Fruit fly (Drosophila melanogaster): ENCODE measurements around the gene CG33170.

Gene CG33170

DNA sequence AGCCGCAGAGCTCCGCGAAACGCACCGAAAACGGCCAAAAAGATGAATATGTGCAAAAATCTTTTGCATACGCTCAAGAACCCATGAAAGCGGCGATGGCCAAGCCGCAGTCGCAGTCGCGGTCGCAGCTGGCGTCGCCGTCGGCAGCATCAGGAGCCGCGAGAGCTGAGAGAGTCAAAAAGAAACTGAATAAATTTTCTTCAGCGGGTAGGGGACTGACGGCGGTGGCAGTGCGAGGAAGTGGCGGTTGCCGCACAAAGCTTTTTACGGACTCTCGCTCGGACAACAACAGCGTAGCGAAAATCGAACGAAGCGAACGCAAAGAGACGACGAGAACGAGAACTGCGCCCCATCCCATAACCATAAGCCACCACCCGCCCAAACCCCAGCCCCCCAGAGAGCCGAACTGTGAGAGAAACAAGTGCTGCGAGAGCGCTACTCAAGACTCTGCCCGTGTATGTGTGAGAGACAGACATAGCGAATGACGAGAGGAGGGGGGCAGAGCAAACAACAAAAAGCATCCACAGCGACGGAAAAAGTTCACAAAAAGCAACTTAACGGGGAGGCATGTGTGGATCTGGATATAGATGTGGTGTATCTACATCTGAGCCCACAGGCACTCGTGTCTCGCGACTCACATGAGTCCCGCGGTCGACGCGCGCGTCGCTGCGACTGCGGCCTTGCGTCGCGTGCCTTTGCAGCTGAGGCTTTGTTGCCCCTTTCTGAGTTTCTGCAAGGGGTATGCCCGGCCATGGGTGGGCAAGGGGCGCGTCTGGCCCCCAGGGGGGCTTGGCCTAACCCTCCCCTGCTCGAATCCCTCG is 29.0 kb upstream of the CG33170 start, which contains the start of gene jim (continued):
- TF ChIP-seq CG8478 (optimal IDR thresholded peaks at IDR 0.05) (no peak), CG3847 (GFP tag; IDR thresholded peaks at IDR 0.05) (no peak), CG1603 (tag; optimal IDR thresholded peaks at IDR 0.05) (no peak), CG11696 (GFP tag; IDR thresholded peaks at IDR 0.05) (no peak), CG13624 (GFP tag; optimal IDR thresholded peaks at IDR 0.05) (no peak), cad (GFP tag; optimal IDR thresholded peaks at IDR 0.05) (no peak), so (GFP tag; IDR thresholded peaks at IDR 0.05) (peak; percentile 24; the same call in 1 of the 3 replicates), Vsx1 (GFP tag; optimal IDR thresholded peaks at IDR 0.05) (no peak), Nf-YB (GFP tag; optimal IDR thresholded peaks at IDR 0.05) (no peak), D19A (tag; optimal IDR thresholded peaks at IDR 0.05) (no peak), CG6765 (GFP tag; optimal IDR thresholded peaks at IDR 0.05) (peak; percentile 37), BtbVII (GFP tag; optimal IDR thresholded peaks at IDR 0.05) (peak; percentile 25), TFAM (GFP tag; optimal IDR thresholded peaks at IDR 0.05) (no peak), CG5245 (GFP tag; optimal IDR thresholded peaks at IDR 0.05) (no peak), Mes4 (GFP tag; optimal IDR thresholded peaks at IDR 0.05) (no peak), B-H1 (GFP tag; IDR thresholded peaks at IDR 0.05) (no peak), Rfx (GFP tag; IDR thresholded peaks at IDR 0.05) (peak; percentile 24), zen2 (GFP tag; IDR thresholded peaks at IDR 0.05; ENCODE audit: partially characterized antibody) (no peak), h (optimal IDR thresholded peaks at IDR 0.05) (no peak), NfI (GFP tag; optimal IDR thresholded peaks at IDR 0.05) (no peak), Gug (GFP tag; IDR thresholded peaks at IDR 0.05) (no peak), Med (GFP tag) (peak; percentile 77), HmgZ (tag; optimal IDR thresholded peaks at IDR 0.05) (no peak), Hey (tag; optimal IDR thresholded peaks at IDR 0.05) (no peak), CG7839 (tag; optimal IDR thresholded peaks at IDR 0.05) (no peak), bowl (GFP tag; IDR thresholded peaks at IDR 0.05) (no peak), CG12104 (GFP tag; optimal IDR thresholded peaks at IDR 0.05) (no peak), CG1233 (GFP tag; optimal IDR thresholded peaks at IDR 0.05) (no peak), ash1 (GFP tag; optimal IDR thresholded peaks at IDR 0.05) (peak; percentile 51), CG11085 (GFP tag; IDR thresholded peaks at IDR 0.05) (no peak), bab2 (GFP tag; optimal IDR thresholded peaks at IDR 0.05) (no peak), gsb-n (tag; optimal IDR thresholded peaks at IDR 0.05) (no peak), Jarid2 (GFP tag; optimal IDR thresholded peaks at IDR 0.05) (peak; percentile 25), CG7372 (GFP tag; IDR thresholded peaks at IDR 0.05) (no peak), CG2875 (GFP tag; optimal IDR thresholded peaks at IDR 0.05) (no peak), CG2889 (GFP tag; IDR thresholded peaks at IDR 0.05) (no peak), Taf1 (GFP tag; IDR thresholded peaks at IDR 0.05) (no peak), lmd (GFP tag; IDR thresholded peaks at IDR 0.05) (no peak), Dfd (GFP tag; optimal IDR thresholded peaks at IDR 0.05) (no peak), CG1792 (GFP tag; optimal IDR thresholded peaks at IDR 0.05) (no peak), p53 (GFP tag; optimal IDR thresholded peaks at IDR 0.05) (no peak), CG16863 (GFP tag; optimal IDR thresholded peaks at IDR 0.05) (no peak), CG12744 (GFP tag; optimal IDR thresholded peaks at IDR 0.05) (no peak), disco-r (GFP tag; optimal IDR thresholded peaks at IDR 0.05) (peak; percentile 22), CG9932 (GFP tag; IDR thresholded peaks at IDR 0.05) (peak; percentile 5; the same call in 1 of the 2 replicates), CG13287 (GFP tag; IDR thresholded peaks at IDR 0.05; ENCODE audit: partially characterized antibody) (peak; percentile 65), Hand (GFP tag; optimal IDR thresholded peaks at IDR 0.05) (peak; percentile 65), amos (GFP tag; IDR thresholded peaks at IDR 0.05; ENCODE audit: partially characterized antibody) (peak; percentile 27; the same call in 1 of the 2 replicates), CG32532 (GFP tag; IDR thresholded peaks at IDR 0.05) (peak; percentile 54; the same call in 1 of the 2 replicates), CG31441 (GFP tag; IDR thresholded peaks at IDR 0.05) (no peak), bcd (GFP tag; optimal IDR thresholded peaks at IDR 0.05) (peak; percentile 11)

All from whole organism, embryonic.